Worm (Caenorhabditis elegans): ENCODE measurements around the gene ulp-2.

DNA sequence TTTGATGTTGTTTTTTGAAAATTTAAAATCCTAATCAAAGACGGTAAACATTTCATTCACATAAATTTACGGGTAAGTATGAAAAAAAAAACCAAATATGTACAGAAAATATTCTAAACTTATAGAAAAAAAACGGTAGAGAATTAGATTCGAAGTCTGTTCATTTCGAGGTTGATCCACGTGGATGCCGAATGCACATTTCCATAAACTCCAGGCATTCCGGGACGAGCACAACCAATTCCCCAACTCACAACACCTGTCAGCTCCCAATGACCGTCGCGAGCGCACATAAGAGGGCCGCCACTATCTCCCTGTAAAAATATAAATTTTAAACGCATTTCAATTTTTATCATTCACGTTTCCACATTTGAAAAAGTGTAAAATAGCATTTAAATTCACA is 11.6 kb downstream of the ulp-2 start:
- TF ChIP-seq unc-62 (GFP tag; optimal IDR thresholded peaks at IDR 0.05 in 1 of 2): no peak
- TF ChIP-seq unc-62 (tag; optimal IDR thresholded peaks at IDR 0.05): no peak
- TF ChIP-seq nhr-76 (tag; optimal IDR thresholded peaks at IDR 0.05): no peak
- no peak for TF ChIP-seq ztf-11 (tag; optimal IDR thresholded peaks at IDR 0.05)
- TF ChIP-seq egl-27 (tag; optimal IDR thresholded peaks at IDR 0.05): no peak
- TF ChIP-seq ceh-82 (tag; optimal IDR thresholded peaks at IDR 0.05): no peak
- TF ChIP-seq F37D6.2 (tag; optimal IDR thresholded peaks at IDR 0.05): no peak
- no peak for TF ChIP-seq snpc-4 (tag; optimal IDR thresholded peaks at IDR 0.05)
- no peak for TF ChIP-seq mdl-1 (tag; optimal IDR thresholded peaks at IDR 0.05)
